Worm (Caenorhabditis elegans) whole organism, late embryonic: ENCODE measurements around the gene D1022.3.

Source experiments
- ama-1 ChIP-seq: fragments of 150-350 bp; optimal IDR thresholded peaks from 2 replicates; lab custom pipeline; 2014
- ceh-45 ChIP-seq: fragments of 200-800 bp; sonication (Bioruptor generic); IDR thresholded peaks from 2 replicates; pipeline ENCODE4 v1.3.6; 2022; ENCODE audit warnings: missing genetic modification reagents, missing genetic modification characterization, missing compliant biosample characterization
- ceh-48 ChIP-seq: sonication (generic microtip); optimal IDR thresholded peaks from 2 replicates; lab custom pipeline; 2016; ENCODE audit warnings: missing genetic modification characterization, inconsistent platforms, missing compliant biosample characterization
- ets-4 ChIP-seq: sonication (generic microtip); optimal IDR thresholded peaks from 2 replicates; lab custom pipeline; 2016; ENCODE audit warnings: missing genetic modification characterization, missing compliant biosample characterization
- eyg-1 ChIP-seq: sonication (generic microtip); optimal IDR thresholded peaks from 2 replicates; lab custom pipeline; 2016; ENCODE audit warnings: missing genotype, missing genetic modification characterization, missing compliant biosample characterization
- gmeb-2 ChIP-seq: sonication (generic microtip); optimal IDR thresholded peaks from 2 replicates; lab custom pipeline; 2016; ENCODE audit warnings: missing genetic modification characterization, inconsistent platforms, missing compliant biosample characterization
- pag-3 ChIP-seq: sonication (generic microtip); optimal IDR thresholded peaks from 2 replicates; lab custom pipeline; 2016; ENCODE audit warnings: missing compliant biosample characterization, missing genetic modification characterization, borderline replicate concordance
- tbx-2 ChIP-seq: sonication (generic microtip); optimal IDR thresholded peaks from 2 replicates; lab custom pipeline; 2016; ENCODE audit warnings: missing genetic modification characterization, missing compliant biosample characterization

- no peak for TF ChIP-seq ceh-45 (GFP tag; lab: Robert Waterston, UW)
- no peak for TF ChIP-seq tbx-2 (tag; lab: Kevin White, UChicago)
- TF ChIP-seq pag-3 (tag; lab: Kevin White, UChicago): no peak
- TF ChIP-seq gmeb-2 (tag; lab: Kevin White, UChicago): no peak
- no peak for TF ChIP-seq ets-4 (tag; lab: Kevin White, UChicago)
- no peak for TF ChIP-seq ceh-48 (tag; lab: Kevin White, UChicago)
- no peak for TF ChIP-seq ama-1 (lab: Kevin White, UChicago)
- no peak for TF ChIP-seq eyg-1
Measured at ce11 chrII:7405262-7405661, 50.8 kb downstream of the D1022.3 start.
